Fruit fly (Drosophila melanogaster): ENCODE data around the gene Mst36Fa.

DNA sequence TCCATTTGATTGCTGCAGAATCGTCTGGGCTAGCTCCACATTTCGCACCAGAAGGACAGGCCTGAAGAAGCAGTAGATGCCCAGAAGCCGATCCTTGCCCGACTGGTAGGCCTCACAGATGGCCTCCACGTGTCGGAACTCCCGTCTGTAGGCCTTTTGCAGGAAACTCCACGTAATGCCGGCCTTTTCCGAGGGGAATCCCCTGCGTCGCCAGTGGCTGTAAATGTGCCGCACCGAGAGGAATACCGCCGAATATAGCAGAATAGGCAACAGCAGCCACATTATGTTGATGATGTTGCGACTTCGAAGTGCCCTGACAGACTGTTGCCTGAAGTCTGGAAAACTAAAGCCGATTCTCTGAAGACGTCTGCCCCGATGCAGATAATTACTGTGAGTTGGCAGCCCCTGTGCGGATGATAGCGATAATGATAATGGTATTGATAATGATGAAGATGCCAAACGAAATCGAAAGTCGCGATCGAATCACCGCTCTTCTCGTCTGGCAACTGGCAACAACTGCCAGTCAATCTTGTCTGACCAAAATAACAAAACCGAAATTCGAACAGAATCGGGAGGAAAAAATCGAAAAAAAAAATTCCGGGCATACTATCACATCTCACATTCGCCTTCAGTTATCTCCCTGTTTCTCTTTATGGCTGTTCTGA is 24.0 kb downstream of the Mst36Fa start, which contains the start of gene Cyp310a1:
- TF ChIP-seq amos (GFP tag; IDR thresholded peaks at IDR 0.05; ENCODE audit: partially characterized antibody) (no peak), CG14667 (GFP tag; IDR thresholded peaks at IDR 0.05) (no peak)

Data from whole organism, embryonic.